Fruit fly (Drosophila melanogaster) Kc167 (cell line): ENCODE data around the gene Cyp6d4.

ENCODE experiments used
- Myc ChIP-seq: fragments of >200 bp; optimal IDR thresholded peaks from 2 replicates; lab custom pipeline; 2017; ENCODE audit warnings: missing external identifiers
- Sin3A ChIP-seq: fragments of >200 bp; optimal IDR thresholded peaks from 2 replicates; lab custom pipeline; 2018; ENCODE audit warnings: missing external identifiers
- h ChIP-seq: fragments of >200 bp; optimal IDR thresholded peaks from 3 replicates; lab custom pipeline; 2018; ENCODE audit warnings: missing external identifiers
- insv ChIP-seq: fragments of >200 bp; optimal IDR thresholded peaks from 3 replicates; lab custom pipeline; 2018; ENCODE audit warnings: missing external identifiers
- psq ChIP-seq: fragments of >200 bp; optimal IDR thresholded peaks from 2 replicates; lab custom pipeline; 2017; ENCODE audit warnings: missing external identifiers
- ttk ChIP-seq: sonication (Bioruptor generic); optimal IDR thresholded peaks from 2 replicates; lab custom pipeline; 2017; ENCODE audit warnings: missing external identifiers

DNA sequence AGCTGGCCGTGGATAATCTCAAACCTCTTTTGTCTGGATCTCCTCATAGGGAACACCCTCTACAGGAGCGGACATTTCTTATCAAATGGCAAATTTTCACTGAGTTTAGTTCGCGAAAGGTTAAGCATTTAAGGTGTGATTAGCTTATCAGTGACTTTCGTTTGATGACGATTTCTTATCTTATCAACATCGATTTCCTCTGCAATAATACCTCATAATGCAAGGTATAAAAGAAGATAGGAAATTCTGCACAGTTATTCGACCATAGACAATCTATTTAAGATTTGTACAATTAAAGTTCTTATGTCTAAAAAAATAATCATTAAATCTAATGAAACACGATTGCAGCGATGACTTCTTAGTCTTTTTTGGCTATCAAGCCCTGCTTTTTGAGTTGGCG, 35.6 kb downstream of the Cyp6d4 start, which contains the start of gene Takl2:
- TF ChIP-seq h (lab: Kevin White, UChicago) (no peak), Myc (no peak), insv (lab: Kevin White, UChicago) (no peak), psq (lab: Kevin White, UChicago) (no peak), Sin3A (lab: Kevin White, UChicago) (no peak), ttk (lab: Kevin White, UChicago) (no peak)
